Fruit fly (Drosophila melanogaster): ENCODE results near the gene TTLL3A.
A peak's percentile ranks its signal among the peaks of the same experiment; 100 is the strongest.

TTLL3A gene

DNA sequence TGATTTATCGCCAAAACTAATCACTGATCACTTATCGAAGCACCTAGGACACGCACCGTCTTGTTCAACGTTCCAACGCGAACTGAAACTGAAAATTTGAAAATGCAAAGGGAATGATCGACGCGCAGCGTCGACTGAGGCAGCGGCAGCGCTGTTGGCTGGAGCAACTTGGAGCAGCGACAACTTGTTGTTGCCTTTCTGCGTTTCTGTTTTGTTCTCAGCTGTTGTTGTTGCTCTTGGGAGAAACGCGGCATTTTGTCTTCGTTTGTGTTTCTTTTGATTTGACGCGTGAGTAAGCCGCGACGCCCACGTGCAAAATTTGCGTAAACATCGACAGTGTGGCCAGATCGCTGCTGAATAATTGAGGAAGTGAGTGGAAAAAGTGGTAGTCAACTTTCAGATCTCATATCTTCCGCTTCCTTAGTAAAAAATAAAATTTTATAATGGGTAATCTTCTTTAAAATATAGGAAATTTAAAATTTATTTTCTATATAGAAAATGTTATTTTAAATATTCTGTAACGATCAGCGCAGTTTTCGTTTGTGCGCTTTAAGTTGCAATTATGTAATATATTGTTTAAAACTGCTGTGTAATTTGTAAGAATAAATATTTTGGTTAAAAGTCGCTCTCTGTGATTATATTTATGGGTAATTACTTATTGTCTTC, 30.9 kb downstream of the TTLL3A start, which contains the start of gene Tsp:
Gene Tsp (minus strand): TSS at position 90 of the 666 bp plus-strand sequence.
- TF ChIP-seq row (GFP tag; IDR thresholded peaks at IDR 0.05) = peak; percentile 22; the same call in 1 of the 3 replicates
- no peak for TF ChIP-seq CG3407 (GFP tag; optimal IDR thresholded peaks at IDR 0.05)
- no peak for TF ChIP-seq CG33213 (GFP tag; optimal IDR thresholded peaks at IDR 0.05)
- no peak for TF ChIP-seq btn (GFP tag; optimal IDR thresholded peaks at IDR 0.05)
- TF ChIP-seq CG8388 (GFP tag; optimal IDR thresholded peaks at IDR 0.05) = no peak
- no peak for TF ChIP-seq tx (GFP tag; optimal IDR thresholded peaks at IDR 0.05)
- TF ChIP-seq CG16863 (GFP tag; optimal IDR thresholded peaks at IDR 0.05) = no peak
- peak; percentile 14 for TF ChIP-seq lab (GFP tag; optimal IDR thresholded peaks at IDR 0.05)
- no peak for TF ChIP-seq Ptx1 (GFP tag; IDR thresholded peaks at IDR 0.05)
- no peak for TF ChIP-seq CG2712 (tag; optimal IDR thresholded peaks at IDR 0.05)
- TF ChIP-seq oc (tag; optimal IDR thresholded peaks at IDR 0.05) = peak; percentile 16
- TF ChIP-seq CG32767 (GFP tag; IDR thresholded peaks at IDR 0.05) = no peak
- TF ChIP-seq CG10462 (GFP tag; optimal IDR thresholded peaks at IDR 0.05) = no peak
- TF ChIP-seq CG6272 (GFP tag; IDR thresholded peaks at IDR 0.05) = no peak
- no peak for TF ChIP-seq vfl (GFP tag; optimal IDR thresholded peaks at IDR 0.05)
- no peak for TF ChIP-seq ems (GFP tag; optimal IDR thresholded peaks at IDR 0.05)
- peak; percentile 17; the same call in 1 of the 3 replicates for TF ChIP-seq ci (GFP tag; IDR thresholded peaks at IDR 0.05)
- no peak for TF ChIP-seq CG4730 (GFP tag; IDR thresholded peaks at IDR 0.05)
- TF ChIP-seq CG16813 (GFP tag; IDR thresholded peaks at IDR 0.05; ENCODE audit: partially characterized antibody) = no peak
- TF ChIP-seq tna (GFP tag; IDR thresholded peaks at IDR 0.05; ENCODE audit: partially characterized antibody) = no peak; the same call in 1 of the 2 replicates
- no peak for TF ChIP-seq odd (GFP tag; optimal IDR thresholded peaks at IDR 0.05)
- no peak for TF ChIP-seq ftz-f1 (GFP tag; optimal IDR thresholded peaks at IDR 0.05)
- TF ChIP-seq Drgx (GFP tag; IDR thresholded peaks at IDR 0.05) = no peak
- no peak for TF ChIP-seq CG9727 (GFP tag; optimal IDR thresholded peaks at IDR 0.05)
- no peak for TF ChIP-seq pb (GFP tag; optimal IDR thresholded peaks at IDR 0.05)
- no peak for TF ChIP-seq peb (GFP tag; IDR thresholded peaks at IDR 0.05)
- TF ChIP-seq abd-A (tag; optimal IDR thresholded peaks at IDR 0.05) = peak; percentile 64
- TF ChIP-seq sqz (GFP tag; optimal IDR thresholded peaks at IDR 0.05) = no peak
- TF ChIP-seq CG9817 (tag; optimal IDR thresholded peaks at IDR 0.05) = no peak
- TF ChIP-seq CG11695 (GFP tag; IDR thresholded peaks at IDR 0.05) = no peak
- TF ChIP-seq BEAF-32 (GFP tag; optimal IDR thresholded peaks at IDR 0.05) = no peak
- no peak for TF ChIP-seq Hr51 (GFP tag; optimal IDR thresholded peaks at IDR 0.05)
- TF ChIP-seq CG33557 (GFP tag; optimal IDR thresholded peaks at IDR 0.05) = no peak
- TF ChIP-seq CG17361 (GFP tag; IDR thresholded peaks at IDR 0.05) = no peak
- peak; percentile 5 for TF ChIP-seq CG8290 (GFP tag; optimal IDR thresholded peaks at IDR 0.05)
- no peak for TF ChIP-seq CG8290 (tag; optimal IDR thresholded peaks at IDR 0.05)
- no peak for TF ChIP-seq fd96Cb (tag; optimal IDR thresholded peaks at IDR 0.05)
- no peak for TF ChIP-seq eve (GFP tag; optimal IDR thresholded peaks at IDR 0.05)
- TF ChIP-seq dm (GFP tag; optimal IDR thresholded peaks at IDR 0.05) = peak; percentile 68
- peak; percentile 55 for TF ChIP-seq grn (GFP tag; optimal IDR thresholded peaks at IDR 0.05)
- TF ChIP-seq Rx (GFP tag; IDR thresholded peaks at IDR 0.05) = no peak
- TF ChIP-seq sc (optimal IDR thresholded peaks at IDR 0.05) = no peak
- no peak for TF ChIP-seq sc (GFP tag; optimal IDR thresholded peaks at IDR 0.05)
- TF ChIP-seq ATbp (GFP tag; optimal IDR thresholded peaks at IDR 0.05) = no peak
- TF ChIP-seq CG30431 (GFP tag; optimal IDR thresholded peaks at IDR 0.05) = no peak
- TF ChIP-seq CG6254 (GFP tag; optimal IDR thresholded peaks at IDR 0.05) = no peak
- TF ChIP-seq crp (GFP tag; optimal IDR thresholded peaks at IDR 0.05) = no peak
- TF ChIP-seq sisA (GFP tag; IDR thresholded peaks at IDR 0.05) = no peak
- no peak for TF ChIP-seq cg (GFP tag; optimal IDR thresholded peaks at IDR 0.05)
- no peak for TF ChIP-seq klu (GFP tag; IDR thresholded peaks at IDR 0.05)
- TF ChIP-seq jing (GFP tag; optimal IDR thresholded peaks at IDR 0.05) = no peak
